Fruit fly (Drosophila melanogaster) whole organism, embryonic: ENCODE data around the gene CG5969.
A peak's percentile ranks its signal among the peaks of the same experiment; 100 is the strongest.

Experiments
- Abd-B ChIP-seq: fragments of 200-800 bp; sonication (Bioruptor generic); optimal IDR thresholded peaks from 2 replicates; lab custom pipeline; 2018; ENCODE audit warnings: missing biosample characterization, mild to moderate bottlenecking, missing genetic modification characterization, moderate library complexity
- B-H1 ChIP-seq: fragments of 200-800 bp; sonication (Bioruptor generic); IDR thresholded peaks from 3 replicates; pipeline ENCODE4 v1.3.6; 2022; ENCODE audit warnings: missing biosample characterization, missing genetic modification characterization
- CG11696 ChIP-seq: fragments of 200-800 bp; sonication (Bioruptor generic); IDR thresholded peaks from 2 replicates; pipeline ENCODE4 v1.3.6; 2022; ENCODE audit warnings: missing biosample characterization, missing genetic modification characterization
- CG12104 ChIP-seq: fragments of 200-800 bp; sonication (Bioruptor generic); optimal IDR thresholded peaks from 3 replicates; lab custom pipeline; 2016; ENCODE audit warnings: missing biosample characterization, missing genetic modification characterization
- CG13624 ChIP-seq: fragments of 200-800 bp; sonication (Bioruptor generic); optimal IDR thresholded peaks from 2 replicates; lab custom pipeline; 2016; ENCODE audit warnings: missing biosample characterization, missing genetic modification characterization
- CG14667 ChIP-seq: fragments of 200-800 bp; sonication (Bioruptor generic); IDR thresholded peaks from 2 replicates; pipeline ENCODE4 v1.3.6; 2022; ENCODE audit warnings: missing biosample characterization, missing genetic modification characterization
- CG17359 ChIP-seq: fragments of 200-800 bp; sonication (Bioruptor generic); optimal IDR thresholded peaks from 3 replicates; lab custom pipeline; 2018; ENCODE audit warnings: missing biosample characterization, mild to moderate bottlenecking, missing genetic modification characterization, moderate library complexity
- CG18619 ChIP-seq: fragments of 200-800 bp; sonication (Bioruptor generic); optimal IDR thresholded peaks from 3 replicates; lab custom pipeline; 2017; ENCODE audit warnings: missing biosample characterization, mild to moderate bottlenecking, missing genetic modification characterization
- CG2889 ChIP-seq: fragments of 200-800 bp; sonication (Bioruptor generic); IDR thresholded peaks from 3 replicates; pipeline ENCODE4 v1.3.6; 2022; ENCODE audit warnings: missing biosample characterization, missing genetic modification characterization
- CG3065 ChIP-seq: fragments of 200-800 bp; sonication (Bioruptor generic); optimal IDR thresholded peaks from 2 replicates; lab custom pipeline; 2016; ENCODE audit warnings: missing biosample characterization, missing genetic modification characterization
- CG32532 ChIP-seq: fragments of 200-800 bp; sonication (Bioruptor generic); IDR thresholded peaks from 2 replicates; pipeline ENCODE4 v1.3.6; 2022; ENCODE audit warnings: missing biosample characterization, missing genetic modification characterization
- CG3995 ChIP-seq: fragments of 200-800 bp; sonication (Bioruptor generic); optimal IDR thresholded peaks from 3 replicates; lab custom pipeline; 2016; ENCODE audit warnings: missing biosample characterization, missing genetic modification characterization
- CG43689 ChIP-seq: fragments of 200-800 bp; sonication (Bioruptor generic); IDR thresholded peaks from 2 replicates; pipeline ENCODE4 v1.3.6; 2022; ENCODE audit warnings: missing biosample characterization, missing genetic modification characterization
- CG4617 ChIP-seq: fragments of 200-800 bp; sonication (Bioruptor generic); optimal IDR thresholded peaks from 3 replicates; lab custom pipeline; 2016; ENCODE audit warnings: missing biosample characterization, missing genetic modification characterization, borderline replicate concordance
- CG4707 ChIP-seq: fragments of 200-800 bp; sonication (Bioruptor generic); optimal IDR thresholded peaks from 2 replicates; lab custom pipeline; 2018; ENCODE audit warnings: missing biosample characterization, mild to moderate bottlenecking, missing genetic modification characterization, moderate library complexity
- CG6791 ChIP-seq: fragments of 200-800 bp; sonication (Bioruptor generic); IDR thresholded peaks from 3 replicates; pipeline ENCODE4 v1.3.6; 2022; ENCODE audit warnings: missing biosample characterization, missing genetic modification characterization; ENCODE audit not compliant: partially characterized antibody
- CG8765 ChIP-seq: fragments of 200-800 bp; sonication (Bioruptor generic); IDR thresholded peaks from 2 replicates; pipeline ENCODE4 v1.3.6; 2022; ENCODE audit warnings: missing biosample characterization, missing genetic modification characterization
- CG8924 ChIP-seq: fragments of 200-800 bp; optimal IDR thresholded peaks from 3 replicates; lab custom pipeline; 2019; ENCODE audit warnings: missing biosample characterization, mild to moderate bottlenecking, missing genetic modification characterization, moderate library complexity
- CG9932 ChIP-seq: fragments of 200-800 bp; sonication (Bioruptor generic); IDR thresholded peaks from 2 replicates; pipeline ENCODE4 v1.3.6; 2022; ENCODE audit warnings: missing biosample characterization, missing genetic modification characterization
- Dip2 ChIP-seq: fragments of 200-800 bp; sonication (Bioruptor generic); IDR thresholded peaks from 2 replicates; pipeline ENCODE4 v1.3.6; 2022; ENCODE audit warnings: missing biosample characterization, missing genetic modification characterization
- Ets97D ChIP-seq: fragments of 200-800 bp; sonication (Bioruptor generic); optimal IDR thresholded peaks from 3 replicates; lab custom pipeline; 2016; ENCODE audit warnings: missing biosample characterization, missing genetic modification characterization
- Fer2 ChIP-seq: fragments of 200-800 bp; sonication (Bioruptor generic); optimal IDR thresholded peaks from 2 replicates; lab custom pipeline; 2018; ENCODE audit warnings: missing biosample characterization, mild to moderate bottlenecking, missing genetic modification characterization, moderate library complexity
- GATAe ChIP-seq: fragments of 200-800 bp; sonication (Bioruptor generic); conservative IDR thresholded peaks from 2 replicates; pipeline ENCODE4 v1.3.6; 2022; ENCODE audit warnings: missing biosample characterization, missing genetic modification characterization
- HmgZ ChIP-seq: fragments of 200-800 bp; sonication (Bioruptor generic); optimal IDR thresholded peaks from 2 replicates; lab custom pipeline; 2018; ENCODE audit warnings: missing biosample characterization, mild to moderate bottlenecking, missing genetic modification characterization
- NfI ChIP-seq: fragments of 200-800 bp; sonication (Bioruptor generic); optimal IDR thresholded peaks from 3 replicates; lab custom pipeline; 2018; ENCODE audit warnings: missing biosample characterization, mild to moderate bottlenecking, missing genetic modification characterization, moderate library complexity
- Opbp ChIP-seq: fragments of 200-800 bp; sonication (Bioruptor generic); IDR thresholded peaks from 3 replicates; pipeline ENCODE4 v1.3.6; 2022; ENCODE audit warnings: missing biosample characterization, missing genetic modification characterization; ENCODE audit not compliant: partially characterized antibody
- Ptx1 ChIP-seq: fragments of 200-800 bp; sonication (Bioruptor generic); IDR thresholded peaks from 2 replicates; pipeline ENCODE4 v1.3.6; 2022; ENCODE audit warnings: missing biosample characterization, missing genetic modification characterization
- Rfx ChIP-seq: fragments of 200-800 bp; sonication (Bioruptor generic); IDR thresholded peaks from 2 replicates; pipeline ENCODE4 v1.3.6; 2022; ENCODE audit warnings: missing biosample characterization, missing genetic modification characterization
- Scr ChIP-seq: fragments of 200-800 bp; sonication (Bioruptor generic); IDR thresholded peaks from 2 replicates; pipeline ENCODE4 v1.3.6; 2022; ENCODE audit warnings: missing biosample characterization, missing genetic modification characterization; ENCODE audit not compliant: partially characterized antibody
- Sry-β ChIP-seq: fragments of 200-800 bp; sonication (Bioruptor generic); optimal IDR thresholded peaks from 2 replicates; lab custom pipeline; 2018; ENCODE audit warnings: missing biosample characterization, mild to moderate bottlenecking, missing genetic modification characterization, moderate library complexity
- Ssrp ChIP-seq: fragments of 200-800 bp; sonication (Bioruptor generic); optimal IDR thresholded peaks from 2 replicates; lab custom pipeline; 2018; ENCODE audit warnings: missing biosample characterization, mild to moderate bottlenecking, missing genetic modification characterization, moderate library complexity
- TFAM ChIP-seq: fragments of 200-800 bp; sonication (Bioruptor generic); optimal IDR thresholded peaks from 2 replicates; lab custom pipeline; 2017; ENCODE audit warnings: missing biosample characterization, missing genetic modification characterization, inconsistent platforms
- bbx ChIP-seq: fragments of 200-800 bp; sonication (Bioruptor generic); IDR thresholded peaks from 2 replicates; pipeline ENCODE4 v1.3.6; 2022; ENCODE audit warnings: missing biosample characterization, missing genetic modification characterization; ENCODE audit not compliant: partially characterized antibody
- crp ChIP-seq, 2 experiments: fragments of 200-800 bp; sonication (Bioruptor generic); optimal IDR thresholded peaks; 2 replicates in 1 of 2; 3 replicates in 1 of 2; lab custom pipeline; 2017; ENCODE audit warnings: missing biosample characterization in 2 of 2, missing genetic modification characterization in 2 of 2, mild to moderate bottlenecking in 1 of 2, moderate library complexity in 1 of 2
- danr ChIP-seq: fragments of 200-800 bp; sonication (Bioruptor generic); IDR thresholded peaks from 2 replicates; pipeline ENCODE4 v1.3.6; 2022; ENCODE audit warnings: missing biosample characterization, missing genetic modification characterization
- fru ChIP-seq: fragments of >200 bp; optimal IDR thresholded peaks from 2 replicates; lab custom pipeline; 2017
- gce ChIP-seq: fragments of 200-800 bp; sonication (Bioruptor generic); IDR thresholded peaks from 3 replicates; pipeline ENCODE4 v1.3.6; 2022; ENCODE audit warnings: missing biosample characterization, missing genetic modification characterization
- nmo ChIP-seq: fragments of 200-800 bp; sonication (Bioruptor generic); optimal IDR thresholded peaks from 2 replicates; lab custom pipeline; 2018; ENCODE audit warnings: missing biosample characterization, mild to moderate bottlenecking, missing genetic modification characterization, moderate library complexity
- peb ChIP-seq: fragments of 200-800 bp; sonication (Bioruptor generic); IDR thresholded peaks from 2 replicates; pipeline ENCODE4 v1.3.6; 2022; ENCODE audit warnings: missing biosample characterization, missing genetic modification characterization
- repo ChIP-seq: fragments of 200-800 bp; sonication (Bioruptor generic); optimal IDR thresholded peaks from 2 replicates; lab custom pipeline; 2016; ENCODE audit warnings: missing biosample characterization, missing genetic modification characterization
- salm ChIP-seq: fragments of 200-800 bp; sonication (Bioruptor generic); optimal IDR thresholded peaks from 2 replicates; lab custom pipeline; 2018; ENCODE audit warnings: missing biosample characterization, mild to moderate bottlenecking, missing genetic modification characterization
- sc ChIP-seq, 3 experiments: fragments of >200 bp in 2 of 3; fragments of 200-800 bp in 1 of 3; sonication (Bioruptor generic) in 1 of 3; optimal IDR thresholded peaks; 2 replicates in 2 of 3; 3 replicates in 1 of 3; lab custom pipeline; 2017; ENCODE audit warnings: mild to moderate bottlenecking in 1 of 3, missing biosample characterization in 1 of 3, missing genetic modification characterization in 1 of 3, missing genetic modification reagents in 1 of 3
- sens-2 ChIP-seq: fragments of 200-800 bp; sonication (Bioruptor generic); IDR thresholded peaks from 2 replicates; pipeline ENCODE4 v1.3.6; 2022; ENCODE audit warnings: missing biosample characterization, missing genetic modification characterization
- sisA ChIP-seq: fragments of 200-800 bp; sonication (Bioruptor generic); IDR thresholded peaks from 2 replicates; pipeline ENCODE4 v1.3.6; 2022; ENCODE audit warnings: missing biosample characterization, missing genetic modification characterization
- sob ChIP-seq: fragments of 200-800 bp; sonication (Bioruptor generic); IDR thresholded peaks from 2 replicates; pipeline ENCODE4 v1.3.6; 2022; ENCODE audit warnings: missing biosample characterization, missing genetic modification characterization
- trh ChIP-seq: fragments of 200-800 bp; sonication (Bioruptor generic); optimal IDR thresholded peaks from 2 replicates; lab custom pipeline; 2016; ENCODE audit warnings: missing biosample characterization, missing genetic modification characterization
- tup ChIP-seq: fragments of 200-800 bp; sonication (Bioruptor generic); optimal IDR thresholded peaks from 2 replicates; lab custom pipeline; 2016; ENCODE audit warnings: missing biosample characterization, mild to moderate bottlenecking, missing genetic modification characterization, moderate library complexity
- twi ChIP-seq: fragments of 200-800 bp; optimal IDR thresholded peaks from 2 replicates; lab custom pipeline; 2019; ENCODE audit warnings: missing biosample characterization, mild to moderate bottlenecking, missing genetic modification characterization, moderate library complexity
- vvl ChIP-seq: fragments of 200-800 bp; sonication (Bioruptor generic); IDR thresholded peaks from 2 replicates; pipeline ENCODE4 v1.3.6; 2022; ENCODE audit warnings: missing biosample characterization, missing genetic modification characterization

CG5969 gene

DNA sequence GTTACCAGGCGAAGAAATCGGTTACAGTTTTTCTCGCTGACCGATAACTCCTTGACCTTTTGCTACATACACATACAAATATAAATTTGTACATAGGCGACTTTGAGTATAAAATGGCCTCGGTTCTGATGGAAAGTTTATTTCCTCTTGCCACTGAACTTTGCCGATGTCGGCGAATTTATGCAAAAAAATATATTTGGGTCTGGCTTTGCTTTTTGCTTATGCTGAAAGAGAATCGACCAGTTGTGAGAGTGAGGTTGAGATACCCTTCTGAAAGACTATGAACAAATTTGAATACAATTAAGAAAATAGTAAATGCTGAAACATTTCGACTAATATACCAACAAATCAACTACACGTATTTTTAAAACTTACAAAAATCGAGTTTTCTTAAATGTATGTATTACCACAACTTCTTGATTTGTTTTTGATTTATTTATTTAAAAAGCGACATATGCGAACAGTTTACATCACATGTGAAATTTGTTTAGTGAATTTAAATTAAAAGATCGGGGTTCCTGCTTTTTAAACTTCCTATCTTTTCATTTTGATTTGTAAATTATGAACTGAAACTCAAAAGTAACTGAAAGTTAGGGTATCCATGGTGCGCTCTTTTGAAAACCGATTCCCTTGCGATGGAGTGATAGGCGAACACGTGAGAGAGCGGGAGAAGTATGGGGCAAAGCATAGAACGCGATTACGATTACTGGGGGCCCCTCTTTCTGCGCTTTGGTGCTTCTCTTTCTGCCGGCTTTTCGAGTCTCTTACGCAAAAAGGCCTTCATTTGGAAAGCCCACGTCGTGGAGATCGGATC is 35.7 kb downstream of the CG5969 start (continued):
- TF ChIP-seq vvl (GFP tag; lab: Robert Waterston, UW) (no peak; the same call in 1 of the 2 replicates), CG4707 (GFP tag; lab: Kevin White, UChicago) (no peak), CG12104 (peak; percentile 77), Rfx (no peak; the same call in none of the 2 replicates), Ets97D (GFP tag; lab: Kevin White, UChicago) (no peak), CG13624 (GFP tag; lab: Kevin White, UChicago) (peak; percentile 83), CG14667 (GFP tag; lab: Robert Waterston, UW) (no peak), nmo (peak; percentile 89), bbx (GFP tag; lab: Robert Waterston, UW) (no peak), Ptx1 (GFP tag; lab: Robert Waterston, UW) (peak; percentile 53), Dip2 (GFP tag; lab: Robert Waterston, UW) (no peak), CG43689 (GFP tag; lab: Robert Waterston, UW) (no peak), HmgZ (tag; lab: Kevin White, UChicago) (peak; percentile 64), CG8765 (GFP tag; lab: Robert Waterston, UW) (no peak), repo (peak; percentile 34), CG32532 (GFP tag; lab: Robert Waterston, UW) (peak; percentile 65; the same call in 1 of the 2 replicates), twi (tag; lab: Kevin White, UChicago) (peak; percentile 64), peb (GFP tag; lab: Robert Waterston, UW) (no peak), NfI (GFP tag; lab: Kevin White, UChicago) (peak; percentile 70), CG2889 (no peak), fru (lab: Kevin White, UChicago) (no peak), Abd-B (GFP tag; lab: Kevin White, UChicago) (peak; percentile 64), gce (GFP tag; lab: Robert Waterston, UW) (no peak), sc (optimal IDR thresholded peaks at IDR 0.05; lab: Kevin White, UChicago) (no peak), sc (GFP tag; optimal IDR thresholded peaks at IDR 0.05; lab: Kevin White, UChicago) (peak; percentile 61), CG4617 (GFP tag; lab: Kevin White, UChicago) (no peak), B-H1 (GFP tag; lab: Robert Waterston, UW) (no peak; the same call in 2 of the 3 replicates), CG9932 (GFP tag; lab: Robert Waterston, UW) (peak; percentile 54), Opbp (GFP tag; lab: Robert Waterston, UW) (no peak), TFAM (GFP tag; lab: Kevin White, UChicago) (no peak), CG3065 (GFP tag; lab: Kevin White, UChicago) (peak; percentile 21), danr (GFP tag; lab: Robert Waterston, UW) (no peak), CG8924 (peak; percentile 90), sisA (GFP tag; lab: Robert Waterston, UW) (no peak; the same call in 1 of the 2 replicates), tup (GFP tag; lab: Kevin White, UChicago) (no peak), CG17359 (tag; lab: Kevin White, UChicago) (peak; percentile 70), sens-2 (GFP tag; lab: Robert Waterston, UW) (no peak), sob (GFP tag; lab: Robert Waterston, UW) (peak; percentile 39; the same call in 1 of the 2 replicates), trh (GFP tag; lab: Kevin White, UChicago) (no peak), Scr (GFP tag; lab: Robert Waterston, UW) (no peak), CG18619 (GFP tag; lab: Kevin White, UChicago) (peak; percentile 81), Sry-β (GFP tag; lab: Kevin White, UChicago) (no peak), salm (tag; lab: Kevin White, UChicago) (peak; percentile 43), CG11696 (GFP tag; lab: Robert Waterston, UW) (no peak), crp (GFP tag; optimal IDR thresholded peaks at IDR 0.05; lab: Kevin White, UChicago) (peak in 1 of 2 experiments; percentile 28), Ssrp (tag; lab: Kevin White, UChicago) (peak; percentile 71), CG3995 (GFP tag; lab: Kevin White, UChicago) (peak; percentile 41), GATAe (GFP tag; lab: Robert Waterston, UW) (no peak), CG6791 (GFP tag; lab: Robert Waterston, UW) (no peak), Fer2 (tag; lab: Kevin White, UChicago) (peak; percentile 60)
